Worm (Caenorhabditis elegans) whole organism, L4 larva: Measurements from ENCODE around the gene srz-15.

Experiments
- ama-1 ChIP-seq: fragments of 150-350 bp; optimal IDR thresholded peaks from 2 replicates; lab custom pipeline; 2014; ENCODE audit warnings: inconsistent platforms, mixed read lengths
- daf-16 ChIP-seq, 3 experiments: sonication (generic microtip); optimal IDR thresholded peaks; 2 replicates each; lab custom pipeline; 2016 to 2017; ENCODE audit warnings: missing genetic modification characterization in 3 of 3, missing genetic modification reagents in 3 of 3, mild to moderate bottlenecking in 2 of 3, missing compliant biosample characterization in 2 of 3, missing biosample characterization in 1 of 3, moderate library complexity in 1 of 3
- madf-5 ChIP-seq, 2 experiments: fragments of 200-800 bp; sonication (Bioruptor generic); IDR thresholded peaks; 2 replicates each; pipeline ENCODE4 v1.3.6; 2022; ENCODE audit warnings: missing compliant biosample characterization in 2 of 2, missing genetic modification characterization in 2 of 2
- mes-2 ChIP-seq: sonication (generic microtip); optimal IDR thresholded peaks from 2 replicates; lab custom pipeline; 2016; ENCODE audit warnings: missing genotype, mild to moderate bottlenecking, missing genetic modification characterization, missing compliant biosample characterization; ENCODE audit not compliant: poor library complexity, severe bottlenecking
- nhr-237 ChIP-seq: sonication (generic microtip); optimal IDR thresholded peaks from 2 replicates; lab custom pipeline; 2017; ENCODE audit warnings: missing biosample characterization, missing genetic modification characterization
- pqm-1 ChIP-seq: sonication (generic microtip); optimal IDR thresholded peaks from 2 replicates; lab custom pipeline; 2017; ENCODE audit warnings: missing biosample characterization, missing genetic modification characterization
- spr-3 ChIP-seq: fragments of 200-800 bp; sonication (Bioruptor generic); optimal IDR thresholded peaks from 2 replicates; lab custom pipeline; 2018; ENCODE audit warnings: mild to moderate bottlenecking, missing genetic modification characterization, missing compliant biosample characterization
- unc-62 ChIP-seq, 3 experiments: fragments of 150-350 bp in 1 of 3; sonication (generic microtip); optimal IDR thresholded peaks in 2 of 3; peaks in 1 of 3; 1 replicate in 1 of 3; 2 replicates in 2 of 3; lab custom pipeline; 2014 to 2017; ENCODE audit warnings: missing biosample characterization in 3 of 3, missing genetic modification characterization in 3 of 3, missing genetic modification reagents in 3 of 3, missing genotype in 1 of 3
- ztf-11 ChIP-seq: fragments of 150-350 bp; optimal IDR thresholded peaks from 2 replicates; lab custom pipeline; 2014; ENCODE audit warnings: missing biosample characterization, missing genetic modification characterization

ce11 chrIV:12920553-12920952 lies 5.0 kb downstream of the srz-15 start:
- TF ChIP-seq unc-62 (GFP tag; optimal IDR thresholded peaks at IDR 0.05 in 1 of 2; lab: Kevin White, UChicago) (peak in 1 of 2 experiments; percentile 22), unc-62 (tag; optimal IDR thresholded peaks at IDR 0.05; lab: Kevin White, UChicago) (no peak), nhr-237 (tag; lab: Kevin White, UChicago) (no peak), spr-3 (GFP tag; lab: Kevin White, UChicago) (no peak), daf-16 (GFP tag; optimal IDR thresholded peaks at IDR 0.05; lab: Kevin White, UChicago) (no peak), daf-16 (tag; optimal IDR thresholded peaks at IDR 0.05; lab: Kevin White, UChicago) (peak; percentile 34), ztf-11 (tag; lab: Kevin White, UChicago) (no peak), pqm-1 (tag; lab: Kevin White, UChicago) (peak; percentile 25), mes-2 (tag; lab: Kevin White, UChicago) (no peak), madf-5 (GFP tag; IDR thresholded peaks at IDR 0.05; lab: Robert Waterston, UW) (no peak), ama-1 (lab: Kevin White, UChicago) (no peak)
